Fruit fly (Drosophila melanogaster) whole organism, adult: ENCODE results near the gene Cdc42.

Experiments used
- CG11617 ChIP-seq: fragments of 200-800 bp; sonication (Bioruptor generic); optimal IDR thresholded peaks from 2 replicates; lab custom pipeline; 2017; ENCODE audit warnings: mild to moderate bottlenecking, missing biosample characterization, missing genetic modification reagents, missing genetic modification characterization
- CG12768 ChIP-seq: fragments of 200-800 bp; sonication (Bioruptor generic); optimal IDR thresholded peaks from 2 replicates; lab custom pipeline; 2017; ENCODE audit warnings: missing biosample characterization, missing genetic modification characterization, mild to moderate bottlenecking, moderate library complexity, missing genetic modification reagents
- CG14711 ChIP-seq: fragments of 200-800 bp; sonication (Bioruptor generic); optimal IDR thresholded peaks from 2 replicates; lab custom pipeline; 2018; ENCODE audit warnings: missing biosample characterization, mild to moderate bottlenecking, missing genetic modification characterization, moderate library complexity
- CG1620 ChIP-seq: fragments of 200-800 bp; sonication (Bioruptor generic); optimal IDR thresholded peaks from 2 replicates; lab custom pipeline; 2016; ENCODE audit warnings: missing biosample characterization, missing genetic modification characterization
- CG33017 ChIP-seq: fragments of 200-800 bp; sonication (Bioruptor generic); optimal IDR thresholded peaks from 2 replicates; lab custom pipeline; 2018; ENCODE audit warnings: missing biosample characterization, mild to moderate bottlenecking, missing genetic modification characterization, moderate library complexity
- CG5204 ChIP-seq: fragments of 200-800 bp; sonication (Bioruptor generic); optimal IDR thresholded peaks from 2 replicates; lab custom pipeline; 2016; ENCODE audit warnings: missing biosample characterization, missing genetic modification characterization
- CG7045 ChIP-seq: fragments of 200-800 bp; sonication (Bioruptor generic); optimal IDR thresholded peaks from 2 replicates; lab custom pipeline; 2017; ENCODE audit warnings: missing biosample characterization, mild to moderate bottlenecking, missing genetic modification characterization
- CG7101 ChIP-seq: fragments of 200-800 bp; sonication (Bioruptor generic); optimal IDR thresholded peaks from 2 replicates; lab custom pipeline; 2018; ENCODE audit warnings: missing biosample characterization, mild to moderate bottlenecking, missing genetic modification characterization, moderate library complexity
- Clk ChIP-seq: fragments of 200-800 bp; sonication (Bioruptor generic); optimal IDR thresholded peaks from 2 replicates; lab custom pipeline; 2017; ENCODE audit warnings: missing biosample characterization, missing genetic modification characterization
- Crg-1 ChIP-seq: fragments of 200-800 bp; sonication (Bioruptor generic); optimal IDR thresholded peaks from 2 replicates; lab custom pipeline; 2016; ENCODE audit warnings: missing biosample characterization, missing genetic modification characterization
- Hr96 ChIP-seq: fragments of 200-800 bp; sonication (Bioruptor generic); optimal IDR thresholded peaks from 2 replicates; lab custom pipeline; 2016; ENCODE audit warnings: missing biosample characterization, missing genetic modification characterization
- Mnt ChIP-seq: fragments of 200-800 bp; sonication (Bioruptor generic); optimal IDR thresholded peaks from 2 replicates; lab custom pipeline; 2016; ENCODE audit warnings: missing biosample characterization, mild to moderate bottlenecking, missing genetic modification characterization
- bab1 ChIP-seq: fragments of 200-800 bp; sonication (Bioruptor generic); optimal IDR thresholded peaks from 3 replicates; lab custom pipeline; 2019; ENCODE audit warnings: missing biosample characterization, mild to moderate bottlenecking, missing genetic modification characterization, moderate library complexity
- cic ChIP-seq: fragments of 200-800 bp; sonication (Bioruptor generic); optimal IDR thresholded peaks from 2 replicates; lab custom pipeline; 2017; ENCODE audit warnings: missing biosample characterization, mild to moderate bottlenecking, missing genetic modification characterization, moderate library complexity
- cnc ChIP-seq, 2 experiments: fragments of >200 bp; optimal IDR thresholded peaks; 2 replicates each; lab custom pipeline; 2017
- kay ChIP-seq: fragments of 200-800 bp; sonication (Bioruptor generic); peaks from one replicate; lab custom pipeline; 2016; ENCODE audit warnings: missing biosample characterization, missing genetic modification characterization, borderline replicate concordance
- ovo ChIP-seq: fragments of 200-800 bp; sonication (Bioruptor generic); optimal IDR thresholded peaks from 2 replicates; lab custom pipeline; 2016; ENCODE audit warnings: missing biosample characterization, missing genetic modification characterization
- pad ChIP-seq: fragments of 200-800 bp; sonication (Bioruptor generic); optimal IDR thresholded peaks from 3 replicates; lab custom pipeline; 2017; ENCODE audit warnings: missing biosample characterization, missing genetic modification characterization, mild to moderate bottlenecking, moderate library complexity, missing genetic modification reagents
- tj ChIP-seq: fragments of 200-800 bp; sonication (Bioruptor generic); optimal IDR thresholded peaks from 3 replicates; lab custom pipeline; 2017; ENCODE audit warnings: missing biosample characterization, mild to moderate bottlenecking, missing genetic modification characterization, moderate library complexity
- toe ChIP-seq: fragments of 200-800 bp; sonication (Bioruptor generic); optimal IDR thresholded peaks from 2 replicates; lab custom pipeline; 2016; ENCODE audit warnings: missing biosample characterization, missing genetic modification characterization

Cdc42 gene

dm6 chrX:19675662-19676061 lies 21.2 kb upstream of the Cdc42 start, which contains the start of gene et:
Gene et (minus strand): TSS chrX:19675891.
- TF ChIP-seq CG33017 (tag; lab: Kevin White, UChicago) = no peak
- no peak for TF ChIP-seq CG5204
- no peak for TF ChIP-seq tj (GFP tag; lab: Kevin White, UChicago)
- TF ChIP-seq CG1620 (GFP tag; lab: Kevin White, UChicago) = no peak
- TF ChIP-seq toe = no peak
- no peak for TF ChIP-seq CG11617 (GFP tag; lab: Kevin White, UChicago)
- TF ChIP-seq cnc (optimal IDR thresholded peaks at IDR 0.05; lab: Kevin White, UChicago) = no peak

dm6 chrX:19679207-19679606 lies 17.7 kb upstream of the Cdc42 start:
- TF ChIP-seq bab1 (no peak), cic (GFP tag; lab: Kevin White, UChicago) (no peak), CG14711 (tag; lab: Kevin White, UChicago) (no peak), cnc (optimal IDR thresholded peaks at IDR 0.05; lab: Kevin White, UChicago) (no peak), CG1620 (GFP tag; lab: Kevin White, UChicago) (no peak), Hr96 (GFP tag; lab: Kevin White, UChicago) (no peak)

- TF ChIP-seq CG12768 (peak; percentile 56), bab1 (peak; percentile 55), toe (peak; percentile 29), CG14711 (tag; lab: Kevin White, UChicago) (peak; percentile 5), CG7101 (tag; lab: Kevin White, UChicago) (peak; percentile 14), tj (GFP tag; lab: Kevin White, UChicago) (peak; percentile 71), cnc (optimal IDR thresholded peaks at IDR 0.05; lab: Kevin White, UChicago) (no peak), kay (GFP tag; lab: Kevin White, UChicago) (no peak), Clk (GFP tag; lab: Kevin White, UChicago) (no peak), CG33017 (tag; lab: Kevin White, UChicago) (no peak), CG11617 (GFP tag; lab: Kevin White, UChicago) (peak; percentile 33), Hr96 (GFP tag; lab: Kevin White, UChicago) (peak; percentile 49), ovo (GFP tag; lab: Kevin White, UChicago) (peak; percentile 31), pad (peak; percentile 50), Crg-1 (GFP tag; lab: Kevin White, UChicago) (peak; percentile 28), cic (GFP tag; lab: Kevin White, UChicago) (peak; percentile 62), Mnt (GFP tag; lab: Kevin White, UChicago) (peak; percentile 63)
Observed at dm6 chrX:19683040-19683875, 13.6 kb upstream of the Cdc42 start, which contains the start of the genes dome and Ubqn. Gene dome (minus strand): TSS chrX:19683518. Gene Ubqn (plus strand): TSS chrX:19683808.

dm6 chrX:19684048-19684447 lies 12.8 kb upstream of the Cdc42 start:
- no peak for TF ChIP-seq CG33017 (tag; lab: Kevin White, UChicago)
- peak; percentile 19 for TF ChIP-seq CG12768
- no peak for TF ChIP-seq cic (GFP tag; lab: Kevin White, UChicago)

dm6 chrX:19688848-19689247 lies 8.0 kb upstream of the Cdc42 start, which contains the start of gene CG14227:
Gene CG14227 (minus strand): TSS chrX:19688948.
- TF ChIP-seq cic (GFP tag; lab: Kevin White, UChicago) = no peak
- no peak for TF ChIP-seq Hr96 (GFP tag; lab: Kevin White, UChicago)
- TF ChIP-seq Mnt (GFP tag; lab: Kevin White, UChicago) = no peak
- TF ChIP-seq pad = no peak
- no peak for TF ChIP-seq CG12768
- no peak for TF ChIP-seq toe

- TF ChIP-seq toe (no peak), Hr96 (GFP tag; lab: Kevin White, UChicago) (no peak), ovo (GFP tag; lab: Kevin White, UChicago) (no peak), CG33017 (tag; lab: Kevin White, UChicago) (no peak), Mnt (GFP tag; lab: Kevin White, UChicago) (no peak), CG11617 (GFP tag; lab: Kevin White, UChicago) (no peak), kay (GFP tag; lab: Kevin White, UChicago) (no peak), CG7101 (tag; lab: Kevin White, UChicago) (no peak), pad (no peak), Clk (GFP tag; lab: Kevin White, UChicago) (no peak), CG1620 (GFP tag; lab: Kevin White, UChicago) (no peak), CG7045 (GFP tag; lab: Kevin White, UChicago) (no peak)
Observed at dm6 chrX:19690050-19690449, 6.8 kb upstream of the Cdc42 start.
